Fruit fly (Drosophila melanogaster): ENCODE data around the gene CanB.

DNA sequence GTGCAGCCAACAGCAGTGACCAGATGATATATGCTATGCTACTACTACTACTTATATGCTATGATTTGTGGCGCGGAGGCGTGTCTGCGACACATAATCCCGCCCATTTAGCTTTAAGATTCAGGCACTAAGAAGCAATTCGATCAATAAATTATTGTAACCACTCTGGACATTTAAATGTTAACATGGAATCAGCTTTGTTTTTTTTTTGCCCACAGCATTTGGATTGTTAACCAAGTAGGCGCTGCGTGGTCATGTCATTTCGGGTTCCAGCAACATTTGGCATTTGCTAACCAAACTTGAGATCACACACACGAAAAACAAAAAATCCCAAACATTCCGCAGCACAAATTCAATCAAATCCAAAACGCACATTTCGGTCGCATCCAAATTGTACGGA, 19.3 kb upstream of the CanB start, which contains the start of gene CG4198:
- no peak for TF ChIP-seq psq (optimal IDR thresholded peaks at IDR 0.05)
- no peak for TF ChIP-seq pan (optimal IDR thresholded peaks at IDR 0.05)
- no peak for TF ChIP-seq usp (GFP tag; optimal IDR thresholded peaks at IDR 0.05)

Measured in whole organism.